Worm (Caenorhabditis elegans): ENCODE measurements around the gene T19D2.3.

Gene T19D2.3

DNA sequence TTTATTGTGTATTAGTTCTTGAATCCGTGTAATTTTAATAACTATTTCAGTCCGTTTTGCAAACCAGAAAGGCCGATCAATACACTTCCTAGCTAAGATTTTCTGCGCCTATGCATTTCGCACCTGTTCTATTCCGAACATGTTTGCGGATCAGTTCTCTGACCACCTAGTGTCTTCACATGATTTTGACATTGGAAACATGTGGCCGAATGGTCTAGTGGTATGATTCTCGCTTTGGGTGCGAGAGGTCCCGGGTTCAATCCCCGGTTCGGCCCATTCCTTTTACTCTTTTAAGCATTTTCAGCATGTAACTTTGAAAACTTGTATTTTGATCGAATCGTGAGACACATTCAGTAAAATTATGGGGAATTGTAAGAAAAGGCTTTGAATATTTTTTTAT is 30.3 kb downstream of the T19D2.3 start:
- TF ChIP-seq unc-39 (tag; optimal IDR thresholded peaks at IDR 0.05) (no peak), sma-9 (GFP tag; optimal IDR thresholded peaks at IDR 0.05) (peak; percentile 18), sma-9 (tag; optimal IDR thresholded peaks at IDR 0.05) (no peak), nhr-129 (tag; optimal IDR thresholded peaks at IDR 0.05) (peak; percentile 49), ZK546.5 (tag; optimal IDR thresholded peaks at IDR 0.05) (no peak), crh-2 (tag; optimal IDR thresholded peaks at IDR 0.05) (peak; percentile 25)

DNA sequence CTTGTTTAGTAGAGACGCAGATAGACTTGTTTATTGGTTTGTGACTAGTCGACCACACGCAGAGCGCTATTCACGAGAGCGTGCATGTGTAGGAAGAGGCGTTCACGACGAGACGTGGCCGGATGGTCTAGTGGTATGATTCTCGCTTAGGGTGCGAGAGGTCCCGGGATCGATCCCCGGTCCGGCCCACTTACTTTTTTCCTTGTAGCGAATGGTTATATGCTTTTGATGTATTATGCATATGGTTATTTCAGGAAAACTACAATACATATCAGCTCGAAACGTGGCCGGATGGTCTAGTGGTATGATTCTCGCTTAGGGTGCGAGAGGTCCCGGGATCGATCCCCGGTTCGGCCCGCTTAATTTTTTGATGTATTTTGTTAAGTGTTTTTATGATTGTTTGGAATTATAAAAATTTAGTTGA is 30.9 kb downstream of the T19D2.3 start:
- no peak for TF ChIP-seq unc-39 (tag; optimal IDR thresholded peaks at IDR 0.05)
- TF ChIP-seq sma-3 (GFP tag; optimal IDR thresholded peaks at IDR 0.05), result peak; percentile 76
- no peak for TF ChIP-seq blmp-1 (tag; optimal IDR thresholded peaks at IDR 0.05; ENCODE audit: insufficient read depth)
- TF ChIP-seq unc-55 (GFP tag; optimal IDR thresholded peaks at IDR 0.05), result peak; percentile 59
- no peak for TF ChIP-seq nhr-23 (tag; optimal IDR thresholded peaks at IDR 0.05)
- peak; percentile 89 for TF ChIP-seq nhr-129 (tag; optimal IDR thresholded peaks at IDR 0.05)
- peak in 1 of 2 experiments; percentile 69 for TF ChIP-seq lsy-2 (tag; optimal IDR thresholded peaks at IDR 0.05)
- no peak for TF ChIP-seq peb-1 (tag; optimal IDR thresholded peaks at IDR 0.05)
- no peak for TF ChIP-seq nhr-25 (tag; optimal IDR thresholded peaks at IDR 0.05)
- no peak for TF ChIP-seq unc-62 (GFP tag; optimal IDR thresholded peaks at IDR 0.05)
- peak; percentile 84 for TF ChIP-seq crh-2 (tag; optimal IDR thresholded peaks at IDR 0.05)
- TF ChIP-seq zag-1 (tag; optimal IDR thresholded peaks at IDR 0.05), result peak; percentile 37
- TF ChIP-seq nhr-6 (tag; optimal IDR thresholded peaks at IDR 0.05), result no peak
- no peak for TF ChIP-seq mbf-1 (tag; optimal IDR thresholded peaks at IDR 0.05)
- peak; percentile 67 for TF ChIP-seq mab-5 (tag; optimal IDR thresholded peaks at IDR 0.05)
- no peak for TF ChIP-seq dmd-4 (tag; optimal IDR thresholded peaks at IDR 0.05)
- TF ChIP-seq gmeb-1 (tag; optimal IDR thresholded peaks at IDR 0.05), result peak; percentile 67
- TF ChIP-seq elt-3 (tag; optimal IDR thresholded peaks at IDR 0.05), result no peak
- no peak for TF ChIP-seq nhr-10 (tag; optimal IDR thresholded peaks at IDR 0.05)
- no peak for TF ChIP-seq nhr-12 (tag; optimal IDR thresholded peaks at IDR 0.05)
- TF ChIP-seq alr-1 (tag; optimal IDR thresholded peaks at IDR 0.05), result no peak
- peak; percentile 68 for TF ChIP-seq F13H6.1 (tag; optimal IDR thresholded peaks at IDR 0.05)
- TF ChIP-seq ceh-82 (tag; optimal IDR thresholded peaks at IDR 0.05), result no peak
- TF ChIP-seq nhr-77 (tag; optimal IDR thresholded peaks at IDR 0.05), result no peak
- TF ChIP-seq sma-9 (GFP tag; optimal IDR thresholded peaks at IDR 0.05), result peak; percentile 72
- no peak for TF ChIP-seq sma-9 (tag; optimal IDR thresholded peaks at IDR 0.05)
- TF ChIP-seq lin-39 (tag; optimal IDR thresholded peaks at IDR 0.05), result no peak
- peak; percentile 68 for TF ChIP-seq lin-11 (tag; optimal IDR thresholded peaks at IDR 0.05)
- no peak for TF ChIP-seq ztf-4 (tag; optimal IDR thresholded peaks at IDR 0.05)
- TF ChIP-seq Y55F3AM.14 (GFP tag; optimal IDR thresholded peaks at IDR 0.05), result no peak
- no peak for TF ChIP-seq elt-1 (tag; optimal IDR thresholded peaks at IDR 0.05)
- TF ChIP-seq nhr-237 (tag; optimal IDR thresholded peaks at IDR 0.05), result no peak
- TF ChIP-seq mdl-1 (tag; optimal IDR thresholded peaks at IDR 0.05), result peak in 1 of 2 experiments; percentile 44
- peak; percentile 67 for TF ChIP-seq lin-13 (GFP tag; optimal IDR thresholded peaks at IDR 0.05)
- peak; percentile 59 for TF ChIP-seq egl-27 (tag; optimal IDR thresholded peaks at IDR 0.05)
- no peak for TF ChIP-seq ceh-16 (tag; optimal IDR thresholded peaks at IDR 0.05)
- TF ChIP-seq aly-2 (tag; optimal IDR thresholded peaks at IDR 0.05), result no peak
- no peak for TF ChIP-seq ama-1 (optimal IDR thresholded peaks at IDR 0.05)
- TF ChIP-seq C34F6.9 (tag; optimal IDR thresholded peaks at IDR 0.05), result peak; percentile 47
- peak; percentile 70 for TF ChIP-seq fos-1 (tag; optimal IDR thresholded peaks at IDR 0.05)
- no peak for TF ChIP-seq nhr-11 (tag; optimal IDR thresholded peaks at IDR 0.05)
- TF ChIP-seq skn-1 (tag; optimal IDR thresholded peaks at IDR 0.05), result no peak
- no peak for TF ChIP-seq snpc-4 (tag; optimal IDR thresholded peaks at IDR 0.05)
- peak; percentile 48 for TF ChIP-seq nhr-21 (tag; optimal IDR thresholded peaks at IDR 0.05)
- TF ChIP-seq sem-4 (tag; optimal IDR thresholded peaks at IDR 0.05), result no peak
- TF ChIP-seq ztf-11 (tag; optimal IDR thresholded peaks at IDR 0.05), result no peak
- TF ChIP-seq R02D3.7 (tag; optimal IDR thresholded peaks at IDR 0.05), result no peak
- no peak for TF ChIP-seq ztf-1 (GFP tag; conservative IDR thresholded peaks at IDR 0.05)
- TF ChIP-seq ZK546.5 (tag; optimal IDR thresholded peaks at IDR 0.05), result no peak
